Fruit fly (Drosophila melanogaster) whole organism, prepupa: ENCODE results near the gene Jhbp16.

Experiments used
- Blimp-1 ChIP-seq: fragments of 200-800 bp; sonication (Bioruptor generic); optimal IDR thresholded peaks from 3 replicates; lab custom pipeline; 2017; ENCODE audit warnings: missing biosample characterization, missing genetic modification characterization, mild to moderate bottlenecking, moderate library complexity, missing genetic modification reagents
- CG10631 ChIP-seq: fragments of 200-800 bp; sonication (Bioruptor generic); optimal IDR thresholded peaks from 2 replicates; lab custom pipeline; 2016; ENCODE audit warnings: missing biosample characterization, missing genetic modification characterization
- CG10669 ChIP-seq: fragments of 200-800 bp; sonication (Bioruptor generic); optimal IDR thresholded peaks from 3 replicates; lab custom pipeline; 2018; ENCODE audit warnings: missing biosample characterization, mild to moderate bottlenecking, missing genetic modification characterization, moderate library complexity
- CG11294 ChIP-seq: fragments of 200-800 bp; sonication (Bioruptor generic); IDR thresholded peaks from 2 replicates; pipeline ENCODE4 v1.3.6; 2022; ENCODE audit warnings: missing biosample characterization, missing genetic modification characterization
- CG1621 ChIP-seq: fragments of 200-800 bp; sonication (Bioruptor generic); optimal IDR thresholded peaks from 3 replicates; lab custom pipeline; 2018; ENCODE audit warnings: missing biosample characterization, mild to moderate bottlenecking, missing genetic modification characterization
- CG16779 ChIP-seq: fragments of 200-800 bp; sonication (Bioruptor generic); optimal IDR thresholded peaks from 3 replicates; lab custom pipeline; 2017; ENCODE audit warnings: missing biosample characterization, mild to moderate bottlenecking, missing genetic modification characterization
- CG31627 ChIP-seq: fragments of 200-800 bp; sonication (Bioruptor generic); optimal IDR thresholded peaks from 3 replicates; lab custom pipeline; 2016; ENCODE audit warnings: missing biosample characterization, missing genetic modification characterization
- CG34406 ChIP-seq: fragments of 200-800 bp; sonication (Bioruptor generic); optimal IDR thresholded peaks from 3 replicates; lab custom pipeline; 2016; ENCODE audit warnings: missing biosample characterization, missing genetic modification characterization
- CG3919 ChIP-seq: fragments of 200-800 bp; sonication (Bioruptor generic); optimal IDR thresholded peaks from 3 replicates; lab custom pipeline; 2016; ENCODE audit warnings: missing biosample characterization, missing genetic modification characterization
- CG6163 ChIP-seq: fragments of 200-800 bp; sonication (Bioruptor generic); IDR thresholded peaks from 3 replicates; pipeline ENCODE4 v1.3.6; 2022; ENCODE audit warnings: missing biosample characterization, missing genetic modification characterization
- CG6276 ChIP-seq: fragments of 200-800 bp; sonication (Bioruptor generic); optimal IDR thresholded peaks from 2 replicates; lab custom pipeline; 2017; ENCODE audit warnings: missing biosample characterization, mild to moderate bottlenecking, missing genetic modification characterization
- CG6808 ChIP-seq: fragments of 200-800 bp; sonication (Bioruptor generic); optimal IDR thresholded peaks from 3 replicates; lab custom pipeline; 2017; ENCODE audit warnings: missing biosample characterization, missing genetic modification characterization, mild to moderate bottlenecking, moderate library complexity, missing genetic modification reagents
- CG6854 ChIP-seq: fragments of 200-800 bp; sonication (Bioruptor generic); optimal IDR thresholded peaks from 2 replicates; lab custom pipeline; 2017; ENCODE audit warnings: missing biosample characterization, mild to moderate bottlenecking, missing genetic modification characterization
- CG8119 ChIP-seq: fragments of 200-800 bp; sonication (Bioruptor generic); IDR thresholded peaks from 3 replicates; pipeline ENCODE4 v1.3.6; 2022; ENCODE audit warnings: missing biosample characterization, missing genetic modification characterization
- CG8319 ChIP-seq: fragments of 200-800 bp; sonication (Bioruptor generic); optimal IDR thresholded peaks from 3 replicates; lab custom pipeline; 2016; ENCODE audit warnings: missing biosample characterization, missing genetic modification characterization
- CG8632 ChIP-seq: fragments of 200-800 bp; sonication (Bioruptor generic); optimal IDR thresholded peaks from 3 replicates; lab custom pipeline; 2016; ENCODE audit warnings: missing biosample characterization, missing genetic modification characterization
- CG9139 ChIP-seq: fragments of 200-800 bp; sonication (Bioruptor generic); optimal IDR thresholded peaks from 3 replicates; lab custom pipeline; 2017; ENCODE audit warnings: missing biosample characterization, mild to moderate bottlenecking, missing genetic modification characterization
- Eip78C ChIP-seq: fragments of 200-800 bp; sonication (Bioruptor generic); peaks from one replicate; lab custom pipeline; 2016; ENCODE audit warnings: missing biosample characterization, missing genetic modification characterization
- Ets21C ChIP-seq: fragments of 200-800 bp; sonication (Bioruptor generic); optimal IDR thresholded peaks from 3 replicates; lab custom pipeline; 2016; ENCODE audit warnings: missing biosample characterization, missing genetic modification characterization
- Ets96B ChIP-seq: fragments of 200-800 bp; optimal IDR thresholded peaks from 2 replicates; lab custom pipeline; 2019; ENCODE audit warnings: missing biosample characterization, mild to moderate bottlenecking, missing genetic modification characterization, moderate library complexity
- Gug ChIP-seq: fragments of 200-800 bp; sonication (Bioruptor generic); IDR thresholded peaks from 2 replicates; pipeline ENCODE4 v1.3.6; 2022; ENCODE audit warnings: missing biosample characterization, missing genetic modification characterization
- Hr38 ChIP-seq: sonication (Bioruptor generic); optimal IDR thresholded peaks from 2 replicates; lab custom pipeline; 2016; ENCODE audit warnings: missing biosample characterization, missing genetic modification characterization
- Hr39 ChIP-seq: fragments of 200-800 bp; sonication (Bioruptor generic); optimal IDR thresholded peaks from 2 replicates; lab custom pipeline; 2016; ENCODE audit warnings: missing biosample characterization, missing genetic modification characterization
- Met ChIP-seq: fragments of 200-800 bp; sonication (Bioruptor generic); optimal IDR thresholded peaks from 3 replicates; lab custom pipeline; 2016; ENCODE audit warnings: missing biosample characterization, missing genetic modification characterization
- OdsH ChIP-seq: fragments of 200-800 bp; sonication (Bioruptor generic); optimal IDR thresholded peaks from 3 replicates; lab custom pipeline; 2016; ENCODE audit warnings: missing biosample characterization, missing genetic modification characterization
- Sox102F ChIP-seq: fragments of 200-800 bp; sonication (Bioruptor generic); optimal IDR thresholded peaks from 2 replicates; lab custom pipeline; 2016; ENCODE audit warnings: missing biosample characterization, mild to moderate bottlenecking, missing genetic modification characterization
- achi ChIP-seq: fragments of 200-800 bp; sonication (Bioruptor generic); optimal IDR thresholded peaks from 3 replicates; lab custom pipeline; 2016; ENCODE audit warnings: missing biosample characterization, missing genetic modification characterization
- cyc ChIP-seq: fragments of 200-800 bp; sonication (Bioruptor generic); optimal IDR thresholded peaks from 3 replicates; lab custom pipeline; 2016; ENCODE audit warnings: missing biosample characterization, missing genetic modification characterization
- dac ChIP-seq: fragments of 200-800 bp; sonication (Bioruptor generic); optimal IDR thresholded peaks from 2 replicates; lab custom pipeline; 2017; ENCODE audit warnings: missing biosample characterization, mild to moderate bottlenecking, missing genetic modification characterization
- dsx ChIP-seq: fragments of 200-800 bp; optimal IDR thresholded peaks from 3 replicates; lab custom pipeline; 2019; ENCODE audit warnings: missing biosample characterization, mild to moderate bottlenecking, missing genetic modification characterization, moderate library complexity; ENCODE audit not compliant: poor library complexity, severe bottlenecking
- esn ChIP-seq: fragments of 200-800 bp; sonication (Bioruptor generic); optimal IDR thresholded peaks from 2 replicates; lab custom pipeline; 2016; ENCODE audit warnings: missing biosample characterization, mild to moderate bottlenecking, missing genetic modification characterization, moderate library complexity
- fd59A ChIP-seq: fragments of 200-800 bp; sonication (Bioruptor generic); optimal IDR thresholded peaks from 2 replicates; lab custom pipeline; 2017; ENCODE audit warnings: missing biosample characterization, mild to moderate bottlenecking, missing genetic modification characterization, missing genetic modification reagents
- fd85E ChIP-seq: fragments of 200-800 bp; sonication (Bioruptor generic); optimal IDR thresholded peaks from 3 replicates; lab custom pipeline; 2016; ENCODE audit warnings: missing biosample characterization, missing genetic modification characterization
- lz ChIP-seq: fragments of 200-800 bp; sonication (Bioruptor generic); optimal IDR thresholded peaks from 3 replicates; lab custom pipeline; 2016; ENCODE audit warnings: missing biosample characterization, missing genetic modification characterization
- net ChIP-seq: fragments of 200-800 bp; sonication (Bioruptor generic); optimal IDR thresholded peaks from 3 replicates; lab custom pipeline; 2016; ENCODE audit warnings: missing biosample characterization, missing genetic modification characterization
- pdm3 ChIP-seq: fragments of 200-800 bp; sonication (Bioruptor generic); optimal IDR thresholded peaks from 3 replicates; lab custom pipeline; 2016; ENCODE audit warnings: missing biosample characterization, missing genetic modification characterization
- svp ChIP-seq: fragments of 200-800 bp; sonication (Bioruptor generic); peaks from one replicate; lab custom pipeline; 2016; ENCODE audit warnings: missing biosample characterization, missing genetic modification characterization
- vri ChIP-seq: fragments of 200-800 bp; sonication (Bioruptor generic); optimal IDR thresholded peaks from 3 replicates; lab custom pipeline; 2016; ENCODE audit warnings: missing biosample characterization, mild to moderate bottlenecking, missing genetic modification characterization

The Jhbp16 gene

DNA sequence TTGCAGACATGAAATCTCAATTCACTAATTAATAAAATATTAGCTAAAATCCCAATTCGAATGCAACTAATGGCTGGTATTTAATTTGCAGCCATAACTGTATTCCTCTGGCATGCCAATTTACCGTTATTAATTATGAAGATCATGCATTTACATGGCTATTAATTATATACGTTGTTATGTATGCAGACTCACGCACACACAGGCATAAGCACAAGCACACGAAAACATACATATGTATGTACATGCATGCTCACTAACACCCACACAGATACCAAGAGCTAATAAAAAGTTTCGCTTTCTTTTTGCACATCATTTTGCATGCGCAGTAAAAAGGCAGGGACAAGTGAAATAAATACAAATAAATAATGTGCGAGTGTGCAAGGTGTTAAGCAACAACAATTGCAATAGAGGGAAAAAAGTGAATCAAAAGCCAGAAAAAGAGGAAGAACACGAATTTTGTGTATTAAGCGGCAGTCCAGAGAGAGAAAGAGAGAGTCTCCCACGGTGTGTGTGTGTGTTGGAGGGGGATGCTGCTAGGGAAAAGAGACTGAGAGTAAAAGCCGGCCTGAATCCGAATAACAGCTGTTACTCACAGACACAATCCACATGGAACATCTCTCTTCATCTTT is 33.8 kb upstream of the Jhbp16 start (continued):
- no peak for TF ChIP-seq pdm3 (GFP tag; lab: Kevin White, UChicago)
- TF ChIP-seq CG10631 (GFP tag; lab: Kevin White, UChicago) = no peak
- TF ChIP-seq Ets21C = no peak
- no peak for TF ChIP-seq CG1621
- TF ChIP-seq CG31627 (GFP tag; lab: Kevin White, UChicago) = no peak
- TF ChIP-seq achi (GFP tag; lab: Kevin White, UChicago) = no peak
- TF ChIP-seq CG6276 (GFP tag; lab: Kevin White, UChicago) = peak; percentile 64
- peak; percentile 70 for TF ChIP-seq CG16779 (tag; lab: Kevin White, UChicago)
- TF ChIP-seq CG11294 (GFP tag; lab: Robert Waterston, UW) = no peak
- TF ChIP-seq CG8119 (GFP tag; lab: Robert Waterston, UW) = no peak
- peak; percentile 60 for TF ChIP-seq dsx (GFP tag; lab: Kevin White, UChicago)
- TF ChIP-seq vri (GFP tag; lab: Kevin White, UChicago) = peak; percentile 49
- TF ChIP-seq Hr39 (GFP tag; lab: Kevin White, UChicago) = no peak
- peak; percentile 8 for TF ChIP-seq CG3919 (GFP tag; lab: Kevin White, UChicago)
- no peak for TF ChIP-seq OdsH
- no peak for TF ChIP-seq fd85E (GFP tag; lab: Kevin White, UChicago)
- no peak for TF ChIP-seq CG34406 (GFP tag; lab: Kevin White, UChicago)

DNA sequence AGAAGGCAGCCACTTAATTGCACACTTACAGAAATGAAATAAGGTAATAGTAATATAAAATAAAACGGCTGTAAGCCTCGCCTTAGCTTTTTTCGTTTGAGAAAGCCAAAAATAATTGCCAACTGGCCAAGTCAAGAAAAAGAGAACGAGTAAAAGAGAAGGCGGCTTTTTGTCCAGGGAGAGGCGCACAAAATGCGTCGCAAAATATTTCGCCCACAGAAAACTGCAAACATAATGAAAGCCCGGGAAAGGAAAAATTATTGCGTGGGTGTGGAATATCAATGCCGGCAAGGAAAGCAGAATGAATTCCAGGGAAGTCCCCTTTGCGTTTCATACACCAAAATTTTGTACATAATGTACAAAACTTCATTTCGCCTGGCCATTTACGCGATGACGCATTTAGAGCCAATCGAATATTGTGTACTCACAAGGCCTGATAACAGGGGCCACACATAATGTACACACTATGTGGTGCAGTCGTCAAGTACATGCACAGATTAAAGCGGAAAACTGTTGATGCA is 33.1 kb upstream of the Jhbp16 start:
- TF ChIP-seq vri (GFP tag; lab: Kevin White, UChicago) (peak; percentile 13), Eip78C (no peak)

DNA sequence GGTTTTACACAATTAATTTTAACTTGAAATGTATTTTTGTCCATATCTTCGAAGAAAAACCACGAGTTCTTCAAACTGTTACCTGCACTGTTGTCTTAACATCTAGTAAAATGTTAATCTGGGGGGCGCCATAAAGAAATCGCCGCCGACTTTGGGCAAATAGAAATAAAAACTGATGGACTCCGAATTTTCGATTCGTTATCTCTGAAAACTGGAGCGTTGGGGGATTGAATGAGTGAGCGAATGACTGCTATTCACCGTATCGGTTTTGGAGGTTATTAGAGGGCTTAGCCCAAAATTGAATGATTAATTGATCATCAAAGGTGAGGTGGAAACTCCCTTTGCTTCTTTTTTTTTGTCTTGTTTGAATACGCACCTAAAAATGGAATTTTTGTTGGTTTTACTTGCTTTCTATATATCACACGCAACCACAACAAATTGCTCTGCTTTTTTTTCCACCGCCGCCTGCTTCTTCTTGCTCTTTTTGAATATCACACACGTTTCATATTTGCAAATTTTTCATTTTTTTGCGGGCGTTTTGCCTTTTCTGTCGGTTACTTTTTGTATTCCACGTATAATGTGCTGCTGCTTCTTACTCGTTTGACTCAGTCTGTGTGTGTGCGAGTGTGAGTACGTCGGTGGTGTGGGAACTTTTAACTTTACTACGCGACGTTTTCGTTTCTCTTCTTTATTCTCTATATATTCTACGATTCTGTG is 32.3 kb upstream of the Jhbp16 start:
- TF ChIP-seq net (no peak), lz (no peak), dsx (GFP tag; lab: Kevin White, UChicago) (no peak), Blimp-1 (GFP tag; lab: Kevin White, UChicago) (no peak), Hr38 (GFP tag; lab: Kevin White, UChicago) (no peak)

DNA sequence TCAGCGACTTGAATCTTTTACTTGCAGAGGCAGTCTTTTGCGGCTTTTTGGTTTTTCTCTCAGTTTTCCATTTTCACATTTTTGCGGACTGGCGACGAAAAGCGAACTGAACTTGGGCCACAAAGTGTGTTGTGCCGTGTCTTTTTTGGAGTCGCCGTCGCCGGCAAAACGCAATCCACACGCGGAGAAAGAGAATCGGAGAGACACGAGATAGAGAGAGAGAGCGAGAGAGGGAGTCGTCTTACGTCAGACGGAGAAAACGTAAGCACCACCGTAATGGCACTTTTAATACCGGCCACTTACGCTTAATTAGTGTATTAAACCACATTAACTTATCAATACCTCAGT is 31.6 kb upstream of the Jhbp16 start:
- TF ChIP-seq CG9139 (GFP tag; lab: Kevin White, UChicago) (no peak), CG8119 (GFP tag; lab: Robert Waterston, UW) (no peak), Eip78C (peak; percentile 27), CG8319 (no peak), OdsH (no peak), CG10669 (GFP tag; lab: Kevin White, UChicago) (no peak)
- TF ChIP-seq, all 60 proteins: peak for 1

DNA sequence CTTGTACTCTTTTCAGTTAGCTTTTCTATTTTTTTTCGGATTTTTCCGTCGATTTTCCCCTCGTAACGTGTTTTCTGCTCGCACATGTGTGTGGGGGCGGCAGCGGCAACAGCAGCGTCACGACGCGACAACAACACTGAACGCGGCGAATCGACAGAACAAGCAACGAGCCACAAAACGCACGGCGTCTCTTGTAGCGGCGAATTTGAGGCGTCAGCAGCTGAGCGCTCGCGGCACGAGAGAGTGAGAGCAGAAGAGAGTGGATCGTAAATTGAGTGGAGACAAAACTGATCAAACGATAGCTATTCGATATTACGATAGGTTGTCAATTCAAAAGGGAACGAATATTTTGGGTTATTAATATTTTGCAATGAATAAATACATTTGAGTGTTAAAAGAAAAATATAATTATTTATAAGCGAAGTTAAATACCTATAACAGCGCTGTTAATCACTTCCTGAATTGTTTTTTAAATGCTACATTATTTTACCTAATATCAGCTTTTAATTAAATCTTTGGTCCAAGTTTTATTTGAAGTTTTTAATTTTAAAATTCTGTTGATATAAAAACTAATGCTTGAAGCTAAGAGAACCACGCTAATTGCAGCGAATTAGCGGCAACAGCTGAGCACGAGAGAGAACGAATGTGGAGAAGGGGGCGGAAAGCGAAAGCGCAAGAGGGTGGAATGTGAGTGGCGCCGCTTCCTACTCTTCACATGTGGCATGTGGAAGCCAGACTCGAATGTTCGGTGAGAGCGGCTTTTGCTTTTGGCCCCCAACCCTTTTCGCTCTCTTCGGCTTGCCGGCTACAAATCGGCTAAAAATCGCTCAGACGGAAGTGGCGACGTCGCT is 31.0 kb upstream of the Jhbp16 start:
- peak; percentile 88 for TF ChIP-seq Blimp-1 (GFP tag; lab: Kevin White, UChicago)
- peak; percentile 37 for TF ChIP-seq CG34406 (GFP tag; lab: Kevin White, UChicago)
- peak; percentile 7 for TF ChIP-seq cyc (GFP tag; lab: Kevin White, UChicago)
- TF ChIP-seq esn = peak; percentile 58
- peak; percentile 54 for TF ChIP-seq CG16779 (tag; lab: Kevin White, UChicago)
- TF ChIP-seq vri (GFP tag; lab: Kevin White, UChicago) = peak; percentile 65
- TF ChIP-seq CG6163 = no peak
- peak; percentile 26 for TF ChIP-seq CG6808
- TF ChIP-seq CG6854 (GFP tag; lab: Kevin White, UChicago) = peak; percentile 71
- peak; percentile 51 for TF ChIP-seq Ets96B
- no peak for TF ChIP-seq CG8632 (GFP tag; lab: Kevin White, UChicago)
- TF ChIP-seq CG3919 (GFP tag; lab: Kevin White, UChicago) = peak; percentile 28
- no peak for TF ChIP-seq Ets21C
- no peak for TF ChIP-seq CG11294 (GFP tag; lab: Robert Waterston, UW)
- peak; percentile 82 for TF ChIP-seq svp (GFP tag; lab: Kevin White, UChicago)
- peak; percentile 65 for TF ChIP-seq OdsH
- peak; percentile 61 for TF ChIP-seq achi (GFP tag; lab: Kevin White, UChicago)
- no peak for TF ChIP-seq dsx (GFP tag; lab: Kevin White, UChicago)
- TF ChIP-seq Gug (GFP tag; lab: Robert Waterston, UW) = no peak
- peak; percentile 55 for TF ChIP-seq Sox102F
- TF ChIP-seq dac (GFP tag; lab: Kevin White, UChicago) = no peak
- no peak for TF ChIP-seq fd59A (GFP tag; lab: Kevin White, UChicago)
- TF ChIP-seq Met = peak; percentile 64
- peak; percentile 44 for TF ChIP-seq lz
